Worm (Caenorhabditis elegans) whole organism, late embryonic: ENCODE data around the gene col-180.

Experiments
- ama-1 ChIP-seq: fragments of 150-350 bp; optimal IDR thresholded peaks from 2 replicates; lab custom pipeline; 2014
- ceh-22 ChIP-seq: sonication (generic microtip); optimal IDR thresholded peaks from 2 replicates; lab custom pipeline; 2017; ENCODE audit warnings: missing biosample characterization, missing genetic modification characterization
- dmd-4 ChIP-seq: sonication (generic microtip); optimal IDR thresholded peaks from 2 replicates; lab custom pipeline; 2016; ENCODE audit warnings: borderline replicate concordance, missing genetic modification characterization, missing compliant biosample characterization
- elt-4 ChIP-seq: sonication (generic microtip); optimal IDR thresholded peaks from 2 replicates; lab custom pipeline; 2016; ENCODE audit warnings: missing genetic modification characterization, missing compliant biosample characterization
- ets-4 ChIP-seq: sonication (generic microtip); optimal IDR thresholded peaks from 2 replicates; lab custom pipeline; 2016; ENCODE audit warnings: missing genetic modification characterization, missing compliant biosample characterization
- fkh-10 ChIP-seq: fragments of 150-350 bp; optimal IDR thresholded peaks from 2 replicates; lab custom pipeline; 2014; ENCODE audit warnings: missing biosample characterization, missing genetic modification reagents, missing genetic modification characterization
- fkh-6 ChIP-seq: sonication (generic microtip); optimal IDR thresholded peaks from 2 replicates; lab custom pipeline; 2016; ENCODE audit warnings: missing genetic modification characterization, missing compliant biosample characterization
- hlh-30 ChIP-seq: sonication (generic microtip); optimal IDR thresholded peaks from 2 replicates; lab custom pipeline; 2017; ENCODE audit warnings: antibody characterized with exemption, missing genetic modification characterization, missing compliant biosample characterization; ENCODE audit not compliant: insufficient read depth
- nhr-232 ChIP-seq: sonication (generic microtip); optimal IDR thresholded peaks from 2 replicates; lab custom pipeline; 2016; ENCODE audit warnings: missing genetic modification characterization, missing compliant biosample characterization
- pat-9 ChIP-seq: fragments of 200-800 bp; sonication (Bioruptor generic); optimal IDR thresholded peaks from 2 replicates; lab custom pipeline; 2018; ENCODE audit warnings: mild to moderate bottlenecking, missing genetic modification characterization, moderate library complexity, missing compliant biosample characterization
- pha-4 ChIP-seq: fragments of 150-350 bp; optimal IDR thresholded peaks from 2 replicates; lab custom pipeline; 2018; ENCODE audit warnings: missing biosample characterization, missing genetic modification reagents, missing genetic modification characterization
- tbx-2 ChIP-seq: sonication (generic microtip); optimal IDR thresholded peaks from 2 replicates; lab custom pipeline; 2016; ENCODE audit warnings: missing genetic modification characterization, missing compliant biosample characterization
- unc-55 ChIP-seq: sonication (generic microtip); optimal IDR thresholded peaks from 2 replicates; lab custom pipeline; 2017; ENCODE audit warnings: missing biosample characterization, missing genetic modification reagents, missing genetic modification characterization

- TF ChIP-seq fkh-6, result no peak
- TF ChIP-seq pat-9, result no peak
- no peak for TF ChIP-seq ama-1 (lab: Kevin White, UChicago)
- no peak for TF ChIP-seq ets-4 (tag; lab: Kevin White, UChicago)
- no peak for TF ChIP-seq unc-55 (GFP tag; lab: Kevin White, UChicago)
- no peak for TF ChIP-seq dmd-4 (tag; lab: Kevin White, UChicago)
- TF ChIP-seq ceh-22 (tag; lab: Kevin White, UChicago), result no peak
- no peak for TF ChIP-seq hlh-30 (tag; lab: Kevin White, UChicago)
- TF ChIP-seq fkh-10 (GFP tag; lab: Kevin White, UChicago), result no peak
- no peak for TF ChIP-seq pha-4 (tag; lab: Kevin White, UChicago)
- no peak for TF ChIP-seq nhr-232
- no peak for TF ChIP-seq tbx-2
- no peak for TF ChIP-seq elt-4
These were observed 8.0 kb upstream of the col-180 start for ce11 chrX:11720058-11720457.
